Fruit fly (Drosophila melanogaster): ENCODE measurements around the gene PIG-B.
A peak's percentile ranks its signal among the peaks of the same experiment; 100 is the strongest.

Gene PIG-B

DNA sequence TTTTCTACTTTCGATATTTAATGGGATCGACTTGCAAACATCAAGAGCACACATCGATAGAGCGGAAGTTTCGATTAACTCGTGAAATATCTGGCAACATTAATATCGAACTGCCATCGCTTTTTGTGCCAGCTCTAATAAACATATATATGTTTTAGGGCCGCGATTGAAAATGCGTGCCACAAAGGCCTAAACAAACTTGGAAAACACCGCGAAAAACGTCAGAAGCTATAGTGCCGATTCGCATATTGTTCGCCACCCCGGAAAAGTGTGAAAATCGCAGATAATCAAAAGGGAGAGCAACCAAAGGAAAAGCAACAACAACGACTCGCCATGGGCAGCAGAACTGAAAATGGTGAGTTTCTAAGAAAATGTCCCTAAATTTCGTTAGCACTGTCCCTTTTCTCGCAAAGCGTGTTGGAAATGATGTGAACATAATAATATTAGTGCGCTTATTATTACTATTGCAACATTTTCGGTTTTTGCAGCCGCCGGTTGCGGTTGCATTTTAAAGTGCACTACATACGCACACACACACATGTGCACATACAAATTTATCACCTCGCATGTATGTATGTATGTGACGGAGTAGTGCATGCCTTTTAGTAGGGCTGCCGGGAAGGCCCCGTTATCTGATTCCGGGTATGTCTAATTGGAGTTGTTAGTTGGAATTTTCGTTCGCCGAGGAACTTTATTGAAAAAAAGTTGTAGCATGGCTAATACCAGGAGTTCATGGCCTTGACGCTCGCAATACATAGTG is 7.7 kb downstream of the PIG-B start, which contains the start of gene enc:
enc (plus strand) TSS at position 114 of the 760 bp plus-strand sequence.
- TF ChIP-seq CG3032 (tag; optimal IDR thresholded peaks at IDR 0.05) (peak; percentile 3), svp (GFP tag) (peak; percentile 60), CG11902 (GFP tag; optimal IDR thresholded peaks at IDR 0.05) (no peak), Eip78C (GFP tag) (peak; percentile 75), cyc (GFP tag; optimal IDR thresholded peaks at IDR 0.05) (no peak), Hr39 (GFP tag; optimal IDR thresholded peaks at IDR 0.05) (no peak), CG1621 (tag; optimal IDR thresholded peaks at IDR 0.05) (no peak), lz (GFP tag; optimal IDR thresholded peaks at IDR 0.05) (no peak), esn (GFP tag; optimal IDR thresholded peaks at IDR 0.05) (peak; percentile 14), topi (GFP tag; optimal IDR thresholded peaks at IDR 0.05) (peak; percentile 5), fkh (GFP tag; optimal IDR thresholded peaks at IDR 0.05) (peak; percentile 71), Smox (GFP tag; optimal IDR thresholded peaks at IDR 0.05) (no peak), Sox14 (GFP tag; optimal IDR thresholded peaks at IDR 0.05) (peak; percentile 48)

DNA sequence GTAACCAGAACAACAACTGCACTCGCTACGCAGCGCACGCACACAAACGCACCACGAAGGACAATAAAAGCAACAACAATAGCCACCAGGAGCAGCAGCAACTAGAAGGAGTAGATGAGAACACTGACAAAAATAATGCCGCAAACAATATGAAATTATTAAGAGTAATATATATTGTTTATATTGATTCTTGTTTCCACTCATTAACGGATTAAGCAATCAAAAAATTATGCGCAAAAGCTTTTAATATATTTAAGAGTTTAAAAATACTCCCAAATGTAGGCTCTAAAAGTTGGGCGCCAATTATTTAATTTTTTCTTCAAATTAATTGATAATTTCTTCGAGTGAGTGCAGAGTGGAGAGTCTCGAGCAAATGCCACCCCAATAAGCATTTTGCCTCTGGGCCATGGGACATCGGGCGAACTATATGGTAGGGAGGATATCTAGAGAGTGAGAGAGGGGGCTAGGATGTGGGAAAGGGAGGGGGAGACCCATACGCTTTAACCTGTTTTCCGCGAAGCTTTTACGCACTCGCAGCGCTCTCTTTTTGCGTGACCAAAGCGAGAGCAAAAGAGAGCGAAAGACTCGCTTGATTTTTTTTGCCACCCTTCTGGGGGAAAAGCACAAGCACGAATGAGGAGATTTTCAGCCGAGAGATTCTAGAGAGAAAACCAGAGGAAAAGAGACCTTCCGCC is 13.9 kb downstream of the PIG-B start, which contains the start of gene Rdh:
Rdh (plus strand) TSS at position 660 of the 695 bp plus-strand sequence.
- no peak for TF ChIP-seq eg (GFP tag; IDR thresholded peaks at IDR 0.05)
- TF ChIP-seq dac (GFP tag; optimal IDR thresholded peaks at IDR 0.05), result no peak
- TF ChIP-seq CG6163 (GFP tag; IDR thresholded peaks at IDR 0.05), result no peak
- TF ChIP-seq vri (GFP tag; optimal IDR thresholded peaks at IDR 0.05), result peak; percentile 9
- no peak for TF ChIP-seq Eip75B (GFP tag; optimal IDR thresholded peaks at IDR 0.05)
- TF ChIP-seq achi (GFP tag; optimal IDR thresholded peaks at IDR 0.05), result peak; percentile 45
- TF ChIP-seq CG10669 (GFP tag; optimal IDR thresholded peaks at IDR 0.05), result peak; percentile 64
- peak; percentile 25 for TF ChIP-seq CG31627 (GFP tag; optimal IDR thresholded peaks at IDR 0.05)
- no peak for TF ChIP-seq fkh (GFP tag; optimal IDR thresholded peaks at IDR 0.05)
- TF ChIP-seq cyc (GFP tag; optimal IDR thresholded peaks at IDR 0.05), result peak; percentile 32
- peak; percentile 22 for TF ChIP-seq CG3032 (tag; optimal IDR thresholded peaks at IDR 0.05)
- peak; percentile 65 for TF ChIP-seq CG8119 (GFP tag; IDR thresholded peaks at IDR 0.05)
- TF ChIP-seq CG34406 (GFP tag; optimal IDR thresholded peaks at IDR 0.05), result peak; percentile 58
- TF ChIP-seq pdm3 (GFP tag; optimal IDR thresholded peaks at IDR 0.05), result peak; percentile 66
- TF ChIP-seq CG6808 (GFP tag; optimal IDR thresholded peaks at IDR 0.05), result peak; percentile 50
- peak; percentile 51 for TF ChIP-seq acj6 (GFP tag; optimal IDR thresholded peaks at IDR 0.05)
- TF ChIP-seq Hr39 (GFP tag; optimal IDR thresholded peaks at IDR 0.05), result peak; percentile 2
- TF ChIP-seq Ets21C (GFP tag; optimal IDR thresholded peaks at IDR 0.05), result no peak
- TF ChIP-seq CG4318 (GFP tag; optimal IDR thresholded peaks at IDR 0.05), result peak; percentile 25
- no peak for TF ChIP-seq CG16779 (tag; optimal IDR thresholded peaks at IDR 0.05)
- peak; percentile 39 for TF ChIP-seq CG6276 (GFP tag; optimal IDR thresholded peaks at IDR 0.05)
- TF ChIP-seq Hr4 (GFP tag; optimal IDR thresholded peaks at IDR 0.05), result peak; percentile 65
- TF ChIP-seq OdsH (GFP tag; optimal IDR thresholded peaks at IDR 0.05), result peak; percentile 64
- TF ChIP-seq CG10631 (GFP tag; optimal IDR thresholded peaks at IDR 0.05), result peak; percentile 61
- peak; percentile 53 for TF ChIP-seq Smox (GFP tag; optimal IDR thresholded peaks at IDR 0.05)
- TF ChIP-seq spab (GFP tag; optimal IDR thresholded peaks at IDR 0.05), result peak; percentile 58
- TF ChIP-seq dsx (GFP tag; optimal IDR thresholded peaks at IDR 0.05; ENCODE audit: poor library complexity, severe bottlenecking), result peak; percentile 15
- TF ChIP-seq Sox15 (GFP tag; optimal IDR thresholded peaks at IDR 0.05), result peak; percentile 13
- no peak for TF ChIP-seq CG7368 (GFP tag; optimal IDR thresholded peaks at IDR 0.05)
- TF ChIP-seq fd59A (GFP tag; optimal IDR thresholded peaks at IDR 0.05), result peak; percentile 34
- TF ChIP-seq CG32006 (GFP tag; optimal IDR thresholded peaks at IDR 0.05), result peak; percentile 60
- TF ChIP-seq svp (GFP tag), result peak; percentile 67
- TF ChIP-seq ss (GFP tag; optimal IDR thresholded peaks at IDR 0.05), result peak; percentile 44 to 58
- TF ChIP-seq CG15336 (GFP tag; IDR thresholded peaks at IDR 0.05), result peak; percentile 45; the same call in 1 of the 2 replicates
- TF ChIP-seq CG11762 (GFP tag; optimal IDR thresholded peaks at IDR 0.05; ENCODE audit: insufficient read depth), result peak; percentile 41
- no peak for TF ChIP-seq CG6854 (GFP tag; optimal IDR thresholded peaks at IDR 0.05)
- TF ChIP-seq CG1621 (tag; optimal IDR thresholded peaks at IDR 0.05), result peak; percentile 11
- TF ChIP-seq esn (GFP tag; optimal IDR thresholded peaks at IDR 0.05), result peak; percentile 63
- no peak for TF ChIP-seq fd85E (GFP tag; optimal IDR thresholded peaks at IDR 0.05)
- peak; percentile 36 for TF ChIP-seq lz (GFP tag; optimal IDR thresholded peaks at IDR 0.05)
- no peak for TF ChIP-seq Hr38 (GFP tag; optimal IDR thresholded peaks at IDR 0.05)
- peak; percentile 61 for TF ChIP-seq Met (GFP tag; optimal IDR thresholded peaks at IDR 0.05)
- TF ChIP-seq topi (GFP tag; optimal IDR thresholded peaks at IDR 0.05), result peak; percentile 53
